Fruit fly (Drosophila melanogaster) whole organism, embryonic: ENCODE results near the gene Chrac-14.

ENCODE experiments used
- Antp ChIP-seq: fragments of 200-800 bp; sonication (Bioruptor generic); optimal IDR thresholded peaks from 3 replicates; lab custom pipeline; 2016; ENCODE audit warnings: missing biosample characterization, missing genetic modification characterization
- BEAF-32 ChIP-seq: fragments of 200-800 bp; sonication (Bioruptor generic); optimal IDR thresholded peaks from 3 replicates; lab custom pipeline; 2017; ENCODE audit warnings: missing biosample characterization, missing genetic modification characterization, mild to moderate bottlenecking, moderate library complexity, missing genetic modification reagents
- CG11085 ChIP-seq: fragments of 200-800 bp; sonication (Bioruptor generic); IDR thresholded peaks from 2 replicates; pipeline ENCODE4 v1.3.6; 2022; ENCODE audit warnings: missing biosample characterization, missing genetic modification characterization
- CG12071 ChIP-seq: fragments of 200-800 bp; sonication (Bioruptor generic); optimal IDR thresholded peaks from 3 replicates; lab custom pipeline; 2018; ENCODE audit warnings: missing biosample characterization, mild to moderate bottlenecking, missing genetic modification characterization
- CG12744 ChIP-seq: fragments of 200-800 bp; sonication (Bioruptor generic); optimal IDR thresholded peaks from 2 replicates; lab custom pipeline; 2016; ENCODE audit warnings: missing biosample characterization, missing genetic modification characterization
- CG13296 ChIP-seq: fragments of 200-800 bp; sonication (Bioruptor generic); optimal IDR thresholded peaks from 3 replicates; lab custom pipeline; 2018; ENCODE audit warnings: missing biosample characterization, mild to moderate bottlenecking, missing genetic modification characterization
- CG15479 ChIP-seq: fragments of 200-800 bp; sonication (Bioruptor generic); optimal IDR thresholded peaks from 3 replicates; lab custom pipeline; 2019; ENCODE audit warnings: missing biosample characterization, mild to moderate bottlenecking, missing genetic modification characterization, moderate library complexity
- CG15514 ChIP-seq: fragments of 200-800 bp; sonication (Bioruptor generic); optimal IDR thresholded peaks from 3 replicates; lab custom pipeline; 2017; ENCODE audit warnings: missing biosample characterization, missing genetic modification characterization, mild to moderate bottlenecking, moderate library complexity, missing genetic modification reagents
- CG17612 ChIP-seq: fragments of 200-800 bp; sonication (Bioruptor generic); IDR thresholded peaks from 2 replicates; pipeline ENCODE4 v1.3.6; 2022; ENCODE audit warnings: missing biosample characterization, missing genetic modification characterization
- CG32532 ChIP-seq: fragments of 200-800 bp; sonication (Bioruptor generic); IDR thresholded peaks from 2 replicates; pipeline ENCODE4 v1.3.6; 2022; ENCODE audit warnings: missing biosample characterization, missing genetic modification characterization
- CG5953 ChIP-seq: fragments of 200-800 bp; sonication (Bioruptor generic); IDR thresholded peaks from 2 replicates; pipeline ENCODE4 v1.3.6; 2022; ENCODE audit warnings: missing biosample characterization, missing genetic modification characterization
- CG6791 ChIP-seq: fragments of 200-800 bp; sonication (Bioruptor generic); IDR thresholded peaks from 3 replicates; pipeline ENCODE4 v1.3.6; 2022; ENCODE audit warnings: missing biosample characterization, missing genetic modification characterization; ENCODE audit not compliant: partially characterized antibody
- CG7745 ChIP-seq: fragments of 200-800 bp; sonication (Bioruptor generic); optimal IDR thresholded peaks from 2 replicates; lab custom pipeline; 2018; ENCODE audit warnings: missing biosample characterization, mild to moderate bottlenecking, missing genetic modification characterization, moderate library complexity
- CG7839 ChIP-seq: fragments of 200-800 bp; sonication (Bioruptor generic); optimal IDR thresholded peaks from 3 replicates; lab custom pipeline; 2018; ENCODE audit warnings: missing biosample characterization, mild to moderate bottlenecking, missing genetic modification characterization, moderate library complexity
- CG7928 ChIP-seq: fragments of 200-800 bp; sonication (Bioruptor generic); optimal IDR thresholded peaks from 2 replicates; lab custom pipeline; 2017; ENCODE audit warnings: missing biosample characterization, mild to moderate bottlenecking, missing genetic modification characterization
- CG9797 ChIP-seq: fragments of 200-800 bp; sonication (Bioruptor generic); optimal IDR thresholded peaks from 3 replicates; lab custom pipeline; 2018; ENCODE audit warnings: missing biosample characterization, mild to moderate bottlenecking, missing genetic modification characterization
- D19A ChIP-seq: fragments of 200-800 bp; optimal IDR thresholded peaks from 3 replicates; lab custom pipeline; 2019; ENCODE audit warnings: missing biosample characterization, mild to moderate bottlenecking, missing genetic modification characterization, moderate library complexity
- Dll ChIP-seq: fragments of 200-800 bp; sonication (Bioruptor generic); IDR thresholded peaks from 4 replicates; pipeline ENCODE4 v1.3.6; 2022; ENCODE audit warnings: missing biosample characterization, missing genetic modification characterization; ENCODE audit not compliant: partially characterized antibody
- Dref ChIP-seq: fragments of 200-800 bp; sonication (Bioruptor generic); IDR thresholded peaks from 2 replicates; pipeline ENCODE4 v1.3.6; 2022; ENCODE audit warnings: missing biosample characterization, missing genetic modification characterization
- E2f2 ChIP-seq: fragments of 200-800 bp; sonication (Bioruptor generic); IDR thresholded peaks from 2 replicates; pipeline ENCODE4 v1.3.6; 2022; ENCODE audit warnings: missing biosample characterization, missing genetic modification characterization
- Jarid2 ChIP-seq: fragments of 200-800 bp; sonication (Bioruptor generic); optimal IDR thresholded peaks from 3 replicates; lab custom pipeline; 2017; ENCODE audit warnings: mild to moderate bottlenecking, missing biosample characterization, missing genetic modification reagents, missing genetic modification characterization
- Mrtf ChIP-seq: fragments of 200-800 bp; sonication (Bioruptor generic); IDR thresholded peaks from 3 replicates; pipeline ENCODE4 v1.3.6; 2022; ENCODE audit warnings: missing biosample characterization, missing genetic modification characterization
- Rfx ChIP-seq: fragments of 200-800 bp; sonication (Bioruptor generic); IDR thresholded peaks from 2 replicates; pipeline ENCODE4 v1.3.6; 2022; ENCODE audit warnings: missing biosample characterization, missing genetic modification characterization
- Side ChIP-seq: fragments of 200-800 bp; sonication (Bioruptor generic); optimal IDR thresholded peaks from 2 replicates; lab custom pipeline; 2016; ENCODE audit warnings: missing biosample characterization, missing genetic modification characterization
- Sin3A ChIP-seq: fragments of >200 bp; optimal IDR thresholded peaks from 2 replicates; lab custom pipeline; 2018
- Sox102F ChIP-seq: fragments of 200-800 bp; sonication (Bioruptor generic); optimal IDR thresholded peaks from 2 replicates; lab custom pipeline; 2018; ENCODE audit warnings: missing biosample characterization, mild to moderate bottlenecking, missing genetic modification characterization, moderate library complexity
- Spps ChIP-seq: fragments of 200-800 bp; sonication (Bioruptor generic); optimal IDR thresholded peaks from 2 replicates; lab custom pipeline; 2018; ENCODE audit warnings: missing biosample characterization, mild to moderate bottlenecking, missing genetic modification characterization
- bcd ChIP-seq: fragments of 200-800 bp; sonication (Bioruptor generic); optimal IDR thresholded peaks from 2 replicates; lab custom pipeline; 2017; ENCODE audit warnings: missing biosample characterization, mild to moderate bottlenecking, missing genetic modification characterization
- bsh ChIP-seq, 2 experiments: fragments of 200-800 bp; sonication (Bioruptor generic); optimal IDR thresholded peaks; 2 replicates each; lab custom pipeline; 2017 to 2018; ENCODE audit warnings: mild to moderate bottlenecking in 2 of 2, missing biosample characterization in 2 of 2, missing genetic modification characterization in 2 of 2, moderate library complexity in 1 of 2
- btn ChIP-seq: fragments of 200-800 bp; sonication (Bioruptor generic); optimal IDR thresholded peaks from 2 replicates; lab custom pipeline; 2016; ENCODE audit warnings: missing biosample characterization, missing genetic modification characterization
- chm ChIP-seq: fragments of 200-800 bp; sonication (Bioruptor generic); IDR thresholded peaks from 2 replicates; pipeline ENCODE4 v1.3.6; 2022; ENCODE audit warnings: missing biosample characterization, missing genetic modification characterization
- ci ChIP-seq: fragments of 200-800 bp; sonication (Bioruptor generic); IDR thresholded peaks from 3 replicates; pipeline ENCODE4 v1.3.6; 2022; ENCODE audit warnings: missing biosample characterization, missing genetic modification characterization
- croc ChIP-seq: fragments of 200-800 bp; sonication (Bioruptor generic); conservative IDR thresholded peaks from 3 replicates; pipeline ENCODE4 v1.3.6; 2022; ENCODE audit warnings: missing biosample characterization, missing genetic modification characterization
- ems ChIP-seq: fragments of 200-800 bp; sonication (Bioruptor generic); optimal IDR thresholded peaks from 3 replicates; lab custom pipeline; 2016; ENCODE audit warnings: missing biosample characterization, missing genetic modification characterization
- gcm ChIP-seq: fragments of 200-800 bp; sonication (Bioruptor generic); optimal IDR thresholded peaks from 2 replicates; lab custom pipeline; 2019; ENCODE audit warnings: missing biosample characterization, mild to moderate bottlenecking, missing genetic modification characterization, moderate library complexity
- hb ChIP-seq: fragments of 200-800 bp; sonication (Bioruptor generic); IDR thresholded peaks from 3 replicates; pipeline ENCODE4 v1.3.6; 2022; ENCODE audit warnings: missing biosample characterization, missing genetic modification characterization; ENCODE audit not compliant: partially characterized antibody
- jing ChIP-seq: fragments of 200-800 bp; sonication (Bioruptor generic); optimal IDR thresholded peaks from 2 replicates; lab custom pipeline; 2018; ENCODE audit warnings: missing biosample characterization, mild to moderate bottlenecking, missing genetic modification characterization
- jumu ChIP-seq: fragments of 200-800 bp; sonication (Bioruptor generic); optimal IDR thresholded peaks from 3 replicates; lab custom pipeline; 2016; ENCODE audit warnings: missing biosample characterization, missing genetic modification characterization
- kni ChIP-seq: fragments of 200-800 bp; sonication (Bioruptor generic); optimal IDR thresholded peaks from 3 replicates; lab custom pipeline; 2017; ENCODE audit warnings: mild to moderate bottlenecking, missing biosample characterization, missing genetic modification reagents, missing genetic modification characterization
- knrl ChIP-seq: fragments of 200-800 bp; sonication (Bioruptor generic); IDR thresholded peaks from 3 replicates; pipeline ENCODE4 v1.3.6; 2022; ENCODE audit warnings: missing biosample characterization, missing genetic modification characterization; ENCODE audit not compliant: partially characterized antibody
- lilli ChIP-seq: fragments of 200-800 bp; sonication (Bioruptor generic); optimal IDR thresholded peaks from 3 replicates; lab custom pipeline; 2016; ENCODE audit warnings: missing biosample characterization, missing genetic modification characterization
- pros ChIP-seq: fragments of 200-800 bp; sonication (Bioruptor generic); optimal IDR thresholded peaks from 3 replicates; lab custom pipeline; 2019; ENCODE audit warnings: missing biosample characterization, mild to moderate bottlenecking, missing genetic modification characterization, moderate library complexity
- row ChIP-seq: fragments of 200-800 bp; sonication (Bioruptor generic); IDR thresholded peaks from 3 replicates; pipeline ENCODE4 v1.3.6; 2022; ENCODE audit warnings: missing biosample characterization, missing genetic modification characterization
- schlank ChIP-seq: fragments of 200-800 bp; sonication (Bioruptor generic); optimal IDR thresholded peaks from 2 replicates; lab custom pipeline; 2018; ENCODE audit warnings: missing biosample characterization, mild to moderate bottlenecking, missing genetic modification characterization
- sd ChIP-seq: fragments of 200-800 bp; sonication (Bioruptor generic); optimal IDR thresholded peaks from 3 replicates; lab custom pipeline; 2018; ENCODE audit warnings: missing biosample characterization, mild to moderate bottlenecking, missing genetic modification characterization, moderate library complexity
- sens ChIP-seq: fragments of 200-800 bp; sonication (Bioruptor generic); peaks from one replicate; lab custom pipeline; 2016; ENCODE audit warnings: missing biosample characterization, missing genetic modification characterization
- slbo ChIP-seq: fragments of 200-800 bp; sonication (Bioruptor generic); IDR thresholded peaks from 2 replicates; pipeline ENCODE4 v1.3.6; 2022; ENCODE audit warnings: missing biosample characterization, missing genetic modification characterization
- trem ChIP-seq: fragments of 200-800 bp; optimal IDR thresholded peaks from 3 replicates; lab custom pipeline; 2019; ENCODE audit warnings: missing biosample characterization, mild to moderate bottlenecking, missing genetic modification characterization, moderate library complexity
- usp ChIP-seq: fragments of >200 bp; optimal IDR thresholded peaks from 2 replicates; lab custom pipeline; 2017; ENCODE audit warnings: missing biosample characterization, missing genetic modification characterization
- zfh2 ChIP-seq: fragments of 200-800 bp; sonication (Bioruptor generic); optimal IDR thresholded peaks from 2 replicates; lab custom pipeline; 2016; ENCODE audit warnings: missing biosample characterization, missing genetic modification characterization

The Chrac-14 gene

DNA sequence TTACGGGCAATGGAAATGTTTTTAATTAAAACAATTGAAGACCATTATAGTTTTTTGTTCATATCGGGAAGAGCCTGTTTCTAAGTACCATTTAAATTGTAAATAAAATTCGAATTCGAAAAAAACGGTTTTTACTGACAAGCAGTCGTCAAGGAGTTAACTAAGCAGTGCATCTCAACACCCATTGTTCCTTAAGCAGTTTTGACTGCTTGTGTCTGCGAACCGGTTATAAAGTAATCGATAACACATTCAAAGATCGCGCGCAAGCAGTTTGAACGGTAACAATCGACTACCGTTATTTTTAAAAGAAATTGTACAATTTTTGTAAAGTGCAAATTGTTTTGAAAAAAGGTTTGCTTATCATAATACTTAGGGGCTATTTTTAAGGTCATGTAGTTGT is 40.8 kb downstream of the Chrac-14 start (continued):
- TF ChIP-seq CG11085 (GFP tag; lab: Robert Waterston, UW): no peak
- no peak for TF ChIP-seq CG12071
- TF ChIP-seq hb (GFP tag; lab: Robert Waterston, UW): 0 out of 3 replicates have a peak, but pooled peaks have one; percentile 40
- peak; percentile 68 for TF ChIP-seq Sox102F (GFP tag; lab: Kevin White, UChicago)

DNA sequence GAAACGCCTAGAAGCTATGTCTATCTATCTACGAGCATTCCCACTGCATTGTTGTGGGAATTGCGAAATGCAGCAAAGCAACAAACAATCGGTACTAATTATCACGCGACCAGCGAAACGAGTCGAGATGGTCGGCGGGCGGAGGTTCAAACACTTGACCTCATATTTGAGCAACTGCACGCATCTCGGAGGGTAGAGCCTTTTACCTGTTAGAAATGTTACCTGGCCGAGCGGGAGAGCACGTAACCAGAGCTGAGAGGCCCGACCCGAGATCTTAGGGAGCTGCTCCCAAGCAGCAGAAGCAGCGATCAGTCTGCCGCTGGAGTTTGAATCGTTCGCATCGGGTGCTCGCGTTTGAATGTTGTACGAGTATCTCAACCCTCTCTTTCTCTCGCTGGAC is 41.2 kb downstream of the Chrac-14 start:
- TF ChIP-seq Jarid2 (GFP tag; lab: Kevin White, UChicago) (peak; percentile 55), CG9797 (GFP tag; lab: Kevin White, UChicago) (no peak), jing (no peak), Spps (tag; lab: Kevin White, UChicago) (no peak), lilli (GFP tag; lab: Kevin White, UChicago) (no peak), usp (no peak), Rfx (GFP tag; lab: Robert Waterston, UW) (peak; percentile 27; the same call in 1 of the 2 replicates), CG32532 (GFP tag; lab: Robert Waterston, UW) (peak; percentile 21; the same call in 1 of the 2 replicates), bsh (GFP tag; optimal IDR thresholded peaks at IDR 0.05; lab: Kevin White, UChicago) (no peak), CG15514 (GFP tag; lab: Kevin White, UChicago) (no peak), slbo (GFP tag; lab: Robert Waterston, UW) (no peak), gcm (GFP tag; lab: Kevin White, UChicago) (no peak), knrl (GFP tag; lab: Robert Waterston, UW) (no peak), Dref (GFP tag; lab: Robert Waterston, UW) (no peak), sd (no peak), btn (no peak), CG7928 (GFP tag; lab: Kevin White, UChicago) (no peak), E2f2 (peak; percentile 30; the same call in 1 of the 2 replicates), CG6791 (GFP tag; lab: Robert Waterston, UW) (no peak), CG5953 (GFP tag; lab: Robert Waterston, UW) (no peak), CG7745 (tag; lab: Kevin White, UChicago) (peak; percentile 9), ci (GFP tag; lab: Robert Waterston, UW) (0 out of 3 replicates have a peak, but pooled peaks have one; percentile 35), Dll (GFP tag; lab: Robert Waterston, UW) (0 out of 4 replicates have a peak, but pooled peaks have one; percentile 28), Sin3A (no peak), ems (GFP tag; lab: Kevin White, UChicago) (no peak), schlank (no peak), CG13296 (GFP tag; lab: Kevin White, UChicago) (no peak), BEAF-32 (peak; percentile 14), bcd (GFP tag; lab: Kevin White, UChicago) (no peak), Side (GFP tag; lab: Kevin White, UChicago) (no peak), pros (GFP tag; lab: Kevin White, UChicago) (peak; percentile 71), zfh2 (GFP tag; lab: Kevin White, UChicago) (no peak), sens (peak; percentile 9), kni (GFP tag; lab: Kevin White, UChicago) (peak; percentile 75), CG15479 (GFP tag; lab: Kevin White, UChicago) (peak; percentile 69), Mrtf (GFP tag; lab: Robert Waterston, UW) (no peak), croc (GFP tag; lab: Robert Waterston, UW) (no peak), trem (tag; lab: Kevin White, UChicago) (no peak), jumu (GFP tag; lab: Kevin White, UChicago) (no peak), Antp (GFP tag; lab: Kevin White, UChicago) (no peak), CG7839 (tag; lab: Kevin White, UChicago) (no peak), CG17612 (GFP tag; lab: Robert Waterston, UW) (no peak), D19A (tag; lab: Kevin White, UChicago) (no peak), CG12744 (no peak), row (GFP tag; lab: Robert Waterston, UW) (no peak), chm (GFP tag; lab: Robert Waterston, UW) (peak; percentile 46)
